Worm (Caenorhabditis elegans): Measurements from ENCODE around the gene F23D12.3.

ce11 chrX:14490486-14490885 is 48.1 kb downstream of the F23D12.3 start:
- TF ChIP-seq F49E8.2 (tag; optimal IDR thresholded peaks at IDR 0.05; ENCODE audit: borderline replicate concordance): no peak
- no peak for TF ChIP-seq lir-3 (tag; optimal IDR thresholded peaks at IDR 0.05)
- no peak; the same call in 1 of the 2 replicates for TF ChIP-seq F26F4.8 (GFP tag; conservative IDR thresholded peaks at IDR 0.05)
- TF ChIP-seq hlh-11 (tag; optimal IDR thresholded peaks at IDR 0.05): no peak
- no peak for TF ChIP-seq lin-13 (GFP tag; optimal IDR thresholded peaks at IDR 0.05)
- TF ChIP-seq ceh-44 (GFP tag; IDR thresholded peaks at IDR 0.05): no peak
- TF ChIP-seq fkh-10 (GFP tag; optimal IDR thresholded peaks at IDR 0.05): no peak
- TF ChIP-seq pha-4 (GFP tag; IDR thresholded peaks at IDR 0.05): no peak; the same call in 1 of the 2 replicates
- no peak for TF ChIP-seq pha-4 (tag; optimal IDR thresholded peaks at IDR 0.05)
- TF ChIP-seq hlh-30 (tag; optimal IDR thresholded peaks at IDR 0.05; ENCODE audit: insufficient read depth): no peak
- no peak for TF ChIP-seq nhr-25 (tag; optimal IDR thresholded peaks at IDR 0.05; ENCODE audit: borderline replicate concordance, insufficient read depth)
- no peak for TF ChIP-seq ztf-11 (tag; optimal IDR thresholded peaks at IDR 0.05)
- no peak for TF ChIP-seq ceh-82 (tag; optimal IDR thresholded peaks at IDR 0.05)
- no peak for TF ChIP-seq lsy-2 (tag; optimal IDR thresholded peaks at IDR 0.05)
- no peak for TF ChIP-seq pqm-1 (tag; optimal IDR thresholded peaks at IDR 0.05)
